Worm (Caenorhabditis elegans) whole organism, L3 larva: ENCODE measurements around the gene F17E9.2.

Source experiments
- egl-27 ChIP-seq: sonication (generic microtip); optimal IDR thresholded peaks from 4 replicates; lab custom pipeline; 2017; ENCODE audit warnings: missing biosample characterization, missing genetic modification reagents, missing genetic modification characterization
- nhr-77 ChIP-seq: fragments of 150-350 bp; optimal IDR thresholded peaks from 2 replicates; lab custom pipeline; 2014; ENCODE audit warnings: missing biosample characterization, missing genetic modification characterization

ce11 chrIV:8318799-8319198, 36.9 kb upstream of the F17E9.2 start:
- TF ChIP-seq nhr-77 (tag; lab: Kevin White, UChicago) (no peak), egl-27 (no peak)
